Fruit fly (Drosophila melanogaster) whole organism, embryonic: Measurements from ENCODE around the gene Zir.

Experiments
- CG17361 ChIP-seq: fragments of 200-800 bp; sonication (Bioruptor generic); IDR thresholded peaks from 3 replicates; pipeline ENCODE4 v1.3.6; 2022; ENCODE audit warnings: missing biosample characterization, missing genetic modification characterization
- Oli ChIP-seq: fragments of 200-800 bp; sonication (Bioruptor generic); optimal IDR thresholded peaks from 2 replicates; lab custom pipeline; 2018; ENCODE audit warnings: missing biosample characterization, mild to moderate bottlenecking, missing genetic modification characterization, moderate library complexity
- jigr1 ChIP-seq: fragments of 200-800 bp; sonication (Bioruptor generic); IDR thresholded peaks from 3 replicates; pipeline ENCODE4 v1.3.6; 2022; ENCODE audit warnings: missing biosample characterization, missing genetic modification characterization
- psq ChIP-seq: fragments of 200-800 bp; sonication (Bioruptor generic); optimal IDR thresholded peaks from 2 replicates; lab custom pipeline; 2017; ENCODE audit warnings: missing biosample characterization, missing genetic modification characterization
- ro ChIP-seq: fragments of 200-800 bp; sonication (Bioruptor generic); IDR thresholded peaks from 2 replicates; pipeline ENCODE4 v1.3.6; 2022; ENCODE audit warnings: missing biosample characterization, missing genetic modification characterization
- sens ChIP-seq: fragments of 200-800 bp; sonication (Bioruptor generic); peaks from one replicate; lab custom pipeline; 2016; ENCODE audit warnings: missing biosample characterization, missing genetic modification characterization
- slou ChIP-seq: fragments of 200-800 bp; sonication (Bioruptor generic); optimal IDR thresholded peaks from 3 replicates; lab custom pipeline; 2016; ENCODE audit warnings: missing biosample characterization, missing genetic modification characterization
- sr ChIP-seq: fragments of 200-800 bp; sonication (Bioruptor generic); IDR thresholded peaks from 3 replicates; pipeline ENCODE4 v1.3.6; 2022; ENCODE audit warnings: missing biosample characterization, missing genetic modification characterization

DNA sequence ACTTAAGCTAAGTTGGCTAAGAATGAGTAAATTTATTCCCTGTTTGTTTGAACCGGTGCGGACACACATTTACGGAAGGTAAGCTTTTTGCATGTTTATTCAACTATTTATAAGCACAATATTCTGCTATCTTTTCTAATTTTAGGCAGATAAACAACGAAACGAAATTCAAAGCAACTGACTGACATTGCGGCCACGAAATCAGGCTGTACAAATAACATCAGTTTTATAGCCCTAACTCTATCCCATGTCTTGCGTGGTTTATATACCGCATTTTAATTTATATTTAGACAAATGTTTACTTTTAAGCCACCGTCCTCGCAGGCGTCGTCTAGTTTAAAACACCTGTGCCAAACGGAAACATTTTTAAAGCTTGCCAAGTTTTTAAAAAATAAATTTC is 9.4 kb upstream of the Zir start:
- no peak for TF ChIP-seq jigr1 (GFP tag; lab: Robert Waterston, UW)
- no peak for TF ChIP-seq sens
- TF ChIP-seq CG17361 (GFP tag; lab: Robert Waterston, UW) = no peak
- no peak for TF ChIP-seq Oli
- TF ChIP-seq ro (GFP tag; lab: Robert Waterston, UW) = no peak
- TF ChIP-seq slou (GFP tag; lab: Kevin White, UChicago) = no peak
- no peak for TF ChIP-seq sr (GFP tag; lab: Robert Waterston, UW)
- no peak for TF ChIP-seq psq (GFP tag; lab: Kevin White, UChicago)
